Comparison of ENCODE assay signal across 5 fruit fly cellular contexts in the genomic region with DNA sequence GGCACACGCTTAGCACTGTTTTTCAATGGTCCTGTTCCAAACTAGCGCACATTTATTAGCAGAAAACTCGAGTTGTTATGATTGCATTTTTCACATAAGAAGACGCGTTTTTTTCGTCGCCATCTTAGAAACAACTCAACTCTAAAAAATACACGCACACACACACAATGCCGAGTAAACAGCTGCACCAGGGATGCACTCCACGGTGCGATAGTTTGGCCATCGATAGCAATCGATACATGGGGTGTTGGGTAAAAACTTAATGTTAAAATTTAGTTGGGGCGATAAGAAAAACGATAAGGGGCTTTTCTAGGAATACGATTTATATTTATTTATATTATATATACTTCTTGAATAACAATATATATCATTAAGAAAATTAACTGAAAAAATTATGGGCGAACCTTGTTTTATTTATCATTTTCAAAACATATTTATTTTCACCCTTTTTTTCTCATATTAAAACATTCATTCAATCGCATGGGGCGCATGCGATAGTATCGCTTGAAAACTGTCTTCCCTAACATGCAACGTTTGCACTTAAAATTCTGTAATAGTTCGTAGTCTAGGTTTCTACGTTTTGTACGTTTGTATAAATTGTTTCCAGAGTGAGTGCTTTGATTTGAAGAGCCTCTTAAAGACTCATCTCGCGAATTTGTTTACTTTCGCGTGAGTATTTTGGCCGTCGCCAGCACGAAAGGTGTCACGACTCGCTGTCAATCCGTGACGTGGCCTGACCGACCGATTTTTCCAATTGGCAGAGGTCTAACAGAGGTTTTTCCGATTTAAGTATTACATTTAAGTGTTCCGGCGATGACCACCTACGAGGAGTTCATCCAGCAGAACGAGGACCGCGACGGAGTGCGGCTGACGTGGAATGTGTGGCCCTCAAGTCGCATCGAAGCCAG.
TF ChIP-seq lines count a peak whose summit lies in the region.

Gene MTA1-like (minus strand): TSS at position 170 of the 908 bp plus-strand sequence.
Gene Sec23 (plus strand): TSS at position 497 of the 908 bp plus-strand sequence.

TF ChIP-seq in whole organism, adult, 20 proteins besides CTCF, POLR2A, EP300 and RAD21 (continued from another document):
- TF ChIP-seq CG1620 (GFP tag; optimal IDR thresholded peaks at IDR 0.05; lab: Kevin White, UChicago) (peak; percentile 72), pad (GFP tag; optimal IDR thresholded peaks at IDR 0.05; lab: Kevin White, UChicago) (peak; percentile 56), CG12768 (GFP tag; optimal IDR thresholded peaks at IDR 0.05; lab: Kevin White, UChicago) (peak; percentile 39), ovo (GFP tag; optimal IDR thresholded peaks at IDR 0.05; lab: Kevin White, UChicago) (peak; percentile 56), tj (GFP tag; optimal IDR thresholded peaks at IDR 0.05; lab: Kevin White, UChicago) (peak; percentile 96)
TF ChIP-seq in whole organism, adult: peak in this region for 17.

TF ChIP-seq in whole organism, embryonic, 481 proteins besides CTCF, POLR2A, EP300 and RAD21 (continued from another document and continues in another):
- TF ChIP-seq CG31441 (GFP tag; IDR thresholded peaks at IDR 0.05; lab: Robert Waterston, UW) (peak; percentile 74), CG17912 (GFP tag; optimal IDR thresholded peaks at IDR 0.05; lab: Kevin White, UChicago) (peak; percentile 8), CG18619 (GFP tag; optimal IDR thresholded peaks at IDR 0.05; lab: Kevin White, UChicago) (peak; percentile 57), sd (tag; optimal IDR thresholded peaks at IDR 0.05; lab: Kevin White, UChicago) (peak; percentile 42), so (GFP tag; IDR thresholded peaks at IDR 0.05; lab: Robert Waterston, UW) (no peak), Usf (GFP tag; optimal IDR thresholded peaks at IDR 0.05; lab: Kevin White, UChicago) (peak; percentile 6), CG7745 (tag; optimal IDR thresholded peaks at IDR 0.05; lab: Kevin White, UChicago) (no peak), Nf-YC (tag; optimal IDR thresholded peaks at IDR 0.05; lab: Kevin White, UChicago) (peak; percentile 69), CG17186 (GFP tag; optimal IDR thresholded peaks at IDR 0.05; lab: Kevin White, UChicago) (peak; percentile 59), scrt (GFP tag; optimal IDR thresholded peaks at IDR 0.05; lab: Kevin White, UChicago) (peak; percentile 31), Atf-2 (GFP tag; optimal IDR thresholded peaks at IDR 0.05; lab: Kevin White, UChicago) (no peak), wdn (GFP tag; IDR thresholded peaks at IDR 0.05; lab: Robert Waterston, UW) (no peak), ken (GFP tag; IDR thresholded peaks at IDR 0.05; lab: Robert Waterston, UW) (0 out of 3 replicates have a peak, but pooled peaks have one; percentile 4), nau (GFP tag; optimal IDR thresholded peaks at IDR 0.05; lab: Kevin White, UChicago) (no peak), vvl (GFP tag; IDR thresholded peaks at IDR 0.05; lab: Robert Waterston, UW) (peak; percentile 50; the same call in 1 of the 2 replicates), Scr (GFP tag; IDR thresholded peaks at IDR 0.05; lab: Robert Waterston, UW; ENCODE audit: partially characterized antibody) (peak; percentile 98), CG13894 (tag; optimal IDR thresholded peaks at IDR 0.05; lab: Kevin White, UChicago) (peak; percentile 37), vnd (GFP tag; IDR thresholded peaks at IDR 0.05; lab: Robert Waterston, UW; ENCODE audit: partially characterized antibody) (peak; percentile 95), dmrt11E (tag; optimal IDR thresholded peaks at IDR 0.05; lab: Kevin White, UChicago) (peak; percentile 66), zen (tag; optimal IDR thresholded peaks at IDR 0.05; lab: Kevin White, UChicago) (peak; percentile 58), CG13624 (GFP tag; optimal IDR thresholded peaks at IDR 0.05; lab: Kevin White, UChicago) (peak; percentile 8), CG34422 (GFP tag; IDR thresholded peaks at IDR 0.05; lab: Robert Waterston, UW) (0 out of 3 replicates have a peak, but pooled peaks have one; percentile 52), CG7963 (GFP tag; IDR thresholded peaks at IDR 0.05; lab: Robert Waterston, UW; ENCODE audit: partially characterized antibody) (peak; percentile 74; the same call in 2 of the 3 replicates), nmo (GFP tag; optimal IDR thresholded peaks at IDR 0.05; lab: Kevin White, UChicago) (peak; percentile 79), CG10431 (GFP tag; optimal IDR thresholded peaks at IDR 0.05; lab: Kevin White, UChicago) (peak; percentile 57), CG42726 (GFP tag; IDR thresholded peaks at IDR 0.05; lab: Robert Waterston, UW; ENCODE audit: partially characterized antibody) (peak; percentile 75)

TF ChIP-seq in whole organism, prepupa, 60 proteins besides CTCF, POLR2A, EP300 and RAD21 (continued from another document and continues in another):
- TF ChIP-seq Eip78C (GFP tag; lab: Kevin White, UChicago) (peak; percentile 57), fd85E (GFP tag; optimal IDR thresholded peaks at IDR 0.05; lab: Kevin White, UChicago) (no peak), CG31627 (GFP tag; optimal IDR thresholded peaks at IDR 0.05; lab: Kevin White, UChicago) (peak; percentile 65), CG10631 (GFP tag; optimal IDR thresholded peaks at IDR 0.05; lab: Kevin White, UChicago) (peak; percentile 77), CG4318 (GFP tag; optimal IDR thresholded peaks at IDR 0.05; lab: Kevin White, UChicago) (no peak), achi (GFP tag; optimal IDR thresholded peaks at IDR 0.05; lab: Kevin White, UChicago) (peak; percentile 63), Eip75B (GFP tag; optimal IDR thresholded peaks at IDR 0.05; lab: Kevin White, UChicago) (no peak), Sox102F (GFP tag; optimal IDR thresholded peaks at IDR 0.05; lab: Kevin White, UChicago) (peak; percentile 58), Hr39 (GFP tag; optimal IDR thresholded peaks at IDR 0.05; lab: Kevin White, UChicago) (peak; percentile 68), acj6 (GFP tag; optimal IDR thresholded peaks at IDR 0.05; lab: Kevin White, UChicago) (peak; percentile 80), dac (GFP tag; optimal IDR thresholded peaks at IDR 0.05; lab: Kevin White, UChicago) (no peak), CG8319 (GFP tag; optimal IDR thresholded peaks at IDR 0.05; lab: Kevin White, UChicago) (peak; percentile 34), CG3919 (GFP tag; optimal IDR thresholded peaks at IDR 0.05; lab: Kevin White, UChicago) (peak; percentile 49), Blimp-1 (GFP tag; optimal IDR thresholded peaks at IDR 0.05; lab: Kevin White, UChicago) (no peak), Lpt (GFP tag; optimal IDR thresholded peaks at IDR 0.05; lab: Kevin White, UChicago) (peak; percentile 4), cyc (GFP tag; optimal IDR thresholded peaks at IDR 0.05; lab: Kevin White, UChicago) (peak; percentile 51), Smox (GFP tag; optimal IDR thresholded peaks at IDR 0.05; lab: Kevin White, UChicago) (peak; percentile 45), CG1621 (tag; optimal IDR thresholded peaks at IDR 0.05; lab: Kevin White, UChicago) (no peak), Hr38 (GFP tag; optimal IDR thresholded peaks at IDR 0.05; lab: Kevin White, UChicago) (no peak), topi (GFP tag; optimal IDR thresholded peaks at IDR 0.05; lab: Kevin White, UChicago) (peak; percentile 40), CG8119 (GFP tag; IDR thresholded peaks at IDR 0.05; lab: Robert Waterston, UW) (no peak), CG16779 (tag; optimal IDR thresholded peaks at IDR 0.05; lab: Kevin White, UChicago) (no peak), ss (GFP tag; optimal IDR thresholded peaks at IDR 0.05; lab: Kevin White, UChicago) (peak; percentile 21 to 28), net (GFP tag; optimal IDR thresholded peaks at IDR 0.05; lab: Kevin White, UChicago) (peak; percentile 34), CG11294 (GFP tag; IDR thresholded peaks at IDR 0.05; lab: Robert Waterston, UW) (0 out of 2 replicates have a peak, but pooled peaks have one; percentile 11), CG15336 (GFP tag; IDR thresholded peaks at IDR 0.05; lab: Robert Waterston, UW) (no peak), spab (GFP tag; optimal IDR thresholded peaks at IDR 0.05; lab: Kevin White, UChicago) (no peak), CG10669 (GFP tag; optimal IDR thresholded peaks at IDR 0.05; lab: Kevin White, UChicago) (peak; percentile 21), eg (GFP tag; IDR thresholded peaks at IDR 0.05; lab: Robert Waterston, UW) (0 out of 3 replicates have a peak, but pooled peaks have one; percentile 38), fkh (GFP tag; optimal IDR thresholded peaks at IDR 0.05; lab: Kevin White, UChicago) (peak; percentile 91)

TF ChIP-seq in whole organism, pupa, 21 proteins besides CTCF, POLR2A, EP300 and RAD21 (continued from another document):
- TF ChIP-seq CG15710 (tag; optimal IDR thresholded peaks at IDR 0.05; lab: Kevin White, UChicago) (peak; percentile 44), CG32121 (GFP tag; IDR thresholded peaks at IDR 0.05; lab: Robert Waterston, UW) (no peak), Snoo (tag; optimal IDR thresholded peaks at IDR 0.05; lab: Kevin White, UChicago) (peak; percentile 39)

TF ChIP-seq in whole organism, wandering third instar larva, 38 proteins besides CTCF, POLR2A, EP300 and RAD21 (continued from another document):
- TF ChIP-seq OdsH (GFP tag; optimal IDR thresholded peaks at IDR 0.05; lab: Kevin White, UChicago), result peak; percentile 24
- TF ChIP-seq Hr78 (GFP tag; optimal IDR thresholded peaks at IDR 0.05; lab: Kevin White, UChicago), result no peak
- no peak for TF ChIP-seq Vsx2 (GFP tag; optimal IDR thresholded peaks at IDR 0.05; lab: Kevin White, UChicago; ENCODE audit: partially characterized antibody)
- peak; percentile 70 for TF ChIP-seq rgr (GFP tag; optimal IDR thresholded peaks at IDR 0.05; lab: Kevin White, UChicago)
- no peak for TF ChIP-seq CrebA (GFP tag; optimal IDR thresholded peaks at IDR 0.05; lab: Kevin White, UChicago; ENCODE audit: borderline replicate concordance)
- no peak for TF ChIP-seq CG32264 (GFP tag; optimal IDR thresholded peaks at IDR 0.05; lab: Kevin White, UChicago)
- no peak for TF ChIP-seq pan (optimal IDR thresholded peaks at IDR 0.05; lab: Kevin White, UChicago)
- no peak for TF ChIP-seq usp (GFP tag; optimal IDR thresholded peaks at IDR 0.05; lab: Kevin White, UChicago)
- no peak for TF ChIP-seq lola (GFP tag; optimal IDR thresholded peaks at IDR 0.05; lab: Kevin White, UChicago)
- TF ChIP-seq Sp1 (GFP tag; optimal IDR thresholded peaks at IDR 0.05; lab: Kevin White, UChicago), result peak; percentile 54
- TF ChIP-seq Mio (GFP tag; optimal IDR thresholded peaks at IDR 0.05; lab: Kevin White, UChicago), result no peak
- peak; percentile 39 for TF ChIP-seq brk (GFP tag; optimal IDR thresholded peaks at IDR 0.05; lab: Kevin White, UChicago)
- TF ChIP-seq Hr83 (GFP tag; optimal IDR thresholded peaks at IDR 0.05; lab: Kevin White, UChicago; ENCODE audit: poor library complexity, severe bottlenecking), result peak; percentile 5
- TF ChIP-seq dl (GFP tag; optimal IDR thresholded peaks at IDR 0.05; lab: Kevin White, UChicago; ENCODE audit: insufficient read depth in 1 of 2, partially characterized antibody in 2 of 2), result no peak
- peak; percentile 36 for TF ChIP-seq fru (GFP tag; optimal IDR thresholded peaks at IDR 0.05; lab: Kevin White, UChicago)
- peak; percentile 52 for TF ChIP-seq ey (GFP tag; optimal IDR thresholded peaks at IDR 0.05; lab: Kevin White, UChicago)
- peak; percentile 63 for TF ChIP-seq psq (GFP tag; optimal IDR thresholded peaks at IDR 0.05; lab: Kevin White, UChicago)
- peak; percentile 26 for TF ChIP-seq br (GFP tag; optimal IDR thresholded peaks at IDR 0.05; lab: Kevin White, UChicago)
- TF ChIP-seq GATAd (GFP tag; optimal IDR thresholded peaks at IDR 0.05; lab: Kevin White, UChicago), result no peak
- peak; percentile 72 for TF ChIP-seq HLH106 (tag; optimal IDR thresholded peaks at IDR 0.05; lab: Kevin White, UChicago)
